Worm (Caenorhabditis elegans) whole organism, L4 larva: Measurements from ENCODE around the gene lgc-27.

Experiments used
- F49E8.2 ChIP-seq: sonication (generic microtip); optimal IDR thresholded peaks from 2 replicates; lab custom pipeline; 2016; ENCODE audit warnings: missing compliant biosample characterization, mild to moderate bottlenecking, missing genetic modification characterization, borderline replicate concordance
- T20F7.1 ChIP-seq: fragments of 200-800 bp; sonication (Bioruptor generic); optimal IDR thresholded peaks from 2 replicates; lab custom pipeline; 2018; ENCODE audit warnings: mild to moderate bottlenecking, missing genetic modification characterization, missing compliant biosample characterization
- T26A8.4 ChIP-seq: fragments of 200-800 bp; sonication (Bioruptor generic); IDR thresholded peaks from 2 replicates; pipeline ENCODE4 v1.3.6; 2022; ENCODE audit warnings: missing genetic modification characterization, missing compliant biosample characterization
- arid-1 ChIP-seq: fragments of 200-800 bp; sonication (Bioruptor generic); conservative IDR thresholded peaks from 2 replicates; pipeline ENCODE4 v1.3.6; 2022; ENCODE audit warnings: missing genetic modification reagents, missing genetic modification characterization, missing compliant biosample characterization
- attf-4 ChIP-seq: sonication (generic microtip); optimal IDR thresholded peaks from 3 replicates; lab custom pipeline; 2017; ENCODE audit warnings: missing biosample characterization, missing genetic modification characterization
- ceh-20 ChIP-seq: fragments of 200-800 bp; sonication (Bioruptor generic); IDR thresholded peaks from 2 replicates; pipeline ENCODE4 v1.3.6; 2022; ENCODE audit warnings: missing genetic modification reagents, missing genetic modification characterization, missing compliant biosample characterization
- ceh-28 ChIP-seq: fragments of 150-350 bp; optimal IDR thresholded peaks from 2 replicates; lab custom pipeline; 2014; ENCODE audit warnings: missing biosample characterization, missing genetic modification reagents, missing genetic modification characterization
- ceh-32 ChIP-seq: sonication (generic microtip); optimal IDR thresholded peaks from 2 replicates; lab custom pipeline; 2016; ENCODE audit warnings: mild to moderate bottlenecking, missing genetic modification characterization, missing compliant biosample characterization; ENCODE audit not compliant: poor library complexity
- ceh-62 ChIP-seq: sonication (generic microtip); optimal IDR thresholded peaks from 2 replicates; lab custom pipeline; 2017; ENCODE audit warnings: missing biosample characterization, missing genetic modification characterization
- ceh-82 ChIP-seq: sonication (generic microtip); optimal IDR thresholded peaks from 2 replicates; lab custom pipeline; 2017; ENCODE audit warnings: missing biosample characterization, missing genetic modification characterization
- daf-16 ChIP-seq, 3 experiments: sonication (generic microtip); optimal IDR thresholded peaks; 2 replicates each; lab custom pipeline; 2016 to 2017; ENCODE audit warnings: missing genetic modification characterization in 3 of 3, missing genetic modification reagents in 3 of 3, mild to moderate bottlenecking in 2 of 3, missing compliant biosample characterization in 2 of 3, missing biosample characterization in 1 of 3, moderate library complexity in 1 of 3
- dmd-8 ChIP-seq: fragments of 200-800 bp; sonication (Bioruptor generic); IDR thresholded peaks from 2 replicates; pipeline ENCODE4 v1.3.6; 2022; ENCODE audit warnings: missing genetic modification characterization, missing compliant biosample characterization
- dve-1 ChIP-seq: sonication (generic microtip); optimal IDR thresholded peaks from 2 replicates; lab custom pipeline; 2017; ENCODE audit warnings: antibody characterized with exemption, mild to moderate bottlenecking, missing genetic modification characterization, missing compliant biosample characterization; ENCODE audit not compliant: insufficient read depth
- egl-43 ChIP-seq: fragments of 200-800 bp; sonication (Bioruptor generic); IDR thresholded peaks from 2 replicates; pipeline ENCODE4 v1.3.6; 2022; ENCODE audit warnings: missing genetic modification reagents, missing genetic modification characterization, missing compliant biosample characterization
- gei-8 ChIP-seq: fragments of 200-800 bp; sonication (Bioruptor generic); optimal IDR thresholded peaks from 2 replicates; lab custom pipeline; 2018; ENCODE audit warnings: mild to moderate bottlenecking, missing genetic modification characterization, missing compliant biosample characterization
- hif-1 ChIP-seq, 2 experiments: sonication (generic microtip); optimal IDR thresholded peaks; 2 replicates each; lab custom pipeline; 2016 to 2017; ENCODE audit warnings: missing compliant biosample characterization in 2 of 2, missing genetic modification characterization in 2 of 2, missing genetic modification reagents in 2 of 2, missing genotype in 2 of 2, mild to moderate bottlenecking in 1 of 2
- hlh-11 ChIP-seq: fragments of 200-800 bp; sonication (Bioruptor generic); optimal IDR thresholded peaks from 2 replicates; lab custom pipeline; 2018; ENCODE audit warnings: mild to moderate bottlenecking, missing genetic modification characterization, missing compliant biosample characterization
- jun-1 ChIP-seq: fragments of 150-350 bp; optimal IDR thresholded peaks from 2 replicates; lab custom pipeline; 2014; ENCODE audit warnings: missing biosample characterization, missing genetic modification reagents, missing genetic modification characterization
- lim-7 ChIP-seq: fragments of 200-800 bp; sonication (Bioruptor generic); IDR thresholded peaks from 2 replicates; pipeline ENCODE4 v1.3.6; 2022; ENCODE audit warnings: missing genetic modification characterization, missing compliant biosample characterization
- lir-3 ChIP-seq: sonication (generic microtip); optimal IDR thresholded peaks from 2 replicates; lab custom pipeline; 2016; ENCODE audit warnings: mild to moderate bottlenecking, missing genetic modification characterization, missing compliant biosample characterization
- madf-9 ChIP-seq: fragments of 200-800 bp; sonication (Bioruptor generic); conservative IDR thresholded peaks from 2 replicates; pipeline ENCODE4 v1.3.6; 2022; ENCODE audit warnings: missing genetic modification reagents, missing genetic modification characterization, missing compliant biosample characterization
- mxl-3 ChIP-seq: fragments of 200-800 bp; sonication (Bioruptor generic); optimal IDR thresholded peaks from 2 replicates; lab custom pipeline; 2018; ENCODE audit warnings: mild to moderate bottlenecking, missing genetic modification characterization, missing compliant biosample characterization
- nhr-25 ChIP-seq: sonication (generic microtip); optimal IDR thresholded peaks from 2 replicates; lab custom pipeline; 2017; ENCODE audit warnings: missing genetic modification characterization, mild to moderate bottlenecking, missing compliant biosample characterization, antibody characterized with exemption, moderate library complexity, borderline replicate concordance; ENCODE audit not compliant: insufficient read depth
- nhr-28 ChIP-seq: fragments of 150-350 bp; optimal IDR thresholded peaks from 2 replicates; lab custom pipeline; 2014; ENCODE audit warnings: missing biosample characterization, missing genetic modification characterization
- nhr-41 ChIP-seq: fragments of 200-800 bp; sonication (Bioruptor generic); IDR thresholded peaks from 2 replicates; pipeline ENCODE4 v1.3.6; 2022; ENCODE audit warnings: missing genetic modification reagents, missing genetic modification characterization, missing compliant biosample characterization
- nhr-48 ChIP-seq: sonication (generic microtip); optimal IDR thresholded peaks from 2 replicates; lab custom pipeline; 2016; ENCODE audit warnings: mild to moderate bottlenecking, missing genetic modification characterization, missing compliant biosample characterization
- nhr-6 ChIP-seq: fragments of 150-350 bp; optimal IDR thresholded peaks from 2 replicates; lab custom pipeline; 2014; ENCODE audit warnings: missing biosample characterization, missing genetic modification characterization
- pha-4 ChIP-seq, 2 experiments: fragments of 150-350 bp in 1 of 2; fragments of 200-800 bp in 1 of 2; sonication (Bioruptor generic) in 1 of 2; IDR thresholded peaks in 1 of 2; optimal IDR thresholded peaks in 1 of 2; 2 replicates each; pipeline versions ENCODE4 v1.3.6 to Lab custom; 2014 to 2022; ENCODE audit warnings: missing genetic modification characterization in 2 of 2, missing genetic modification reagents in 2 of 2, missing biosample characterization in 1 of 2, missing compliant biosample characterization in 1 of 2
- sdz-12 ChIP-seq: fragments of 200-800 bp; sonication (Bioruptor generic); optimal IDR thresholded peaks from 2 replicates; lab custom pipeline; 2018; ENCODE audit warnings: mild to moderate bottlenecking, missing genetic modification characterization, missing compliant biosample characterization
- set-16 ChIP-seq: fragments of 200-800 bp; sonication (Bioruptor generic); IDR thresholded peaks from 2 replicates; pipeline ENCODE4 v1.3.6; 2022; ENCODE audit warnings: missing genetic modification reagents, missing genetic modification characterization, missing compliant biosample characterization
- snpc-1.2 ChIP-seq: fragments of 200-800 bp; sonication (Bioruptor generic); IDR thresholded peaks from 2 replicates; pipeline ENCODE4 v1.3.6; 2022; ENCODE audit warnings: missing genetic modification reagents, missing genetic modification characterization, missing compliant biosample characterization
- spr-3 ChIP-seq: fragments of 200-800 bp; sonication (Bioruptor generic); optimal IDR thresholded peaks from 2 replicates; lab custom pipeline; 2018; ENCODE audit warnings: mild to moderate bottlenecking, missing genetic modification characterization, missing compliant biosample characterization
- tra-1 ChIP-seq: fragments of 200-800 bp; sonication (Bioruptor generic); IDR thresholded peaks from 2 replicates; pipeline ENCODE4 v1.3.6; 2022; ENCODE audit warnings: missing genetic modification reagents, missing genetic modification characterization, missing compliant biosample characterization
- unc-62 ChIP-seq, 3 experiments: fragments of 150-350 bp in 1 of 3; sonication (generic microtip); optimal IDR thresholded peaks in 2 of 3; peaks in 1 of 3; 1 replicate in 1 of 3; 2 replicates in 2 of 3; lab custom pipeline; 2014 to 2017; ENCODE audit warnings: missing biosample characterization in 3 of 3, missing genetic modification characterization in 3 of 3, missing genetic modification reagents in 3 of 3, missing genotype in 1 of 3
- vab-7 ChIP-seq: fragments of 200-800 bp; sonication (Bioruptor generic); IDR thresholded peaks from 2 replicates; pipeline ENCODE4 v1.3.6; 2022; ENCODE audit warnings: missing genetic modification reagents, missing genetic modification characterization, missing compliant biosample characterization
- zag-1 ChIP-seq: fragments of 150-350 bp; optimal IDR thresholded peaks from 2 replicates; lab custom pipeline; 2014; ENCODE audit warnings: missing biosample characterization, missing genetic modification characterization

Gene lgc-27

ce11 chrII:4640748-4641147 is 8.1 kb upstream of the lgc-27 start:
- no peak for TF ChIP-seq lir-3
- TF ChIP-seq, all 104 proteins: peak for 0

- no peak for TF ChIP-seq nhr-28 (tag; lab: Kevin White, UChicago)
- TF ChIP-seq unc-62 (GFP tag; optimal IDR thresholded peaks at IDR 0.05 in 1 of 2; lab: Kevin White, UChicago) = peak in 1 of 2 experiments; percentile 97
- no peak for TF ChIP-seq unc-62 (tag; optimal IDR thresholded peaks at IDR 0.05; lab: Kevin White, UChicago)
- TF ChIP-seq, all 104 proteins: peak for 1
Measured at ce11 chrII:4650072-4650471, 1.2 kb downstream of the lgc-27 start.

DNA sequence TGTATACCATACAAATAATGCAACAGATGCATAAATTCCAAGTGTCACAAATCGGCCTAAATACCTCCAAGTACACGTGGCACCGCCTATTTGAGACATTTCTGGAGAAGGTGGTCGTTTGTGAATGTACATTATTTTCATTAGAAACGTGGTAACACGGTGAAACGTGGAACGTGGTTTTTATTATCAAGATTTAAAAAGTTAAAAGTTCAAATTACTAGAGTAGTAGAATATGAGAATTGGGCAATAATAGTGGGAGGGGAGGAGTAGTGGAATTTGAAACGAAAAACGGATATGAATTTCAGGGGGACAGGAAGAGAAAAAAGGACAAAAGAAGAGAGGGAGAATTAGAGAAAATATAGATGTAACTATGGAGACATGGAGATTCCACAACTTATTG is 6.9 kb downstream of the lgc-27 start, which contains the start of gene fut-6:
fut-6 (minus strand) TSS at position 101 of the 400 bp plus-strand sequence.
- TF ChIP-seq spr-3 (GFP tag; lab: Kevin White, UChicago) (no peak), lim-7 (GFP tag; lab: Robert Waterston, UW) (no peak), madf-9 (GFP tag; lab: Robert Waterston, UW) (no peak), ceh-62 (tag; lab: Kevin White, UChicago) (no peak), pha-4 (GFP tag; IDR thresholded peaks at IDR 0.05; lab: Robert Waterston, UW) (no peak), pha-4 (tag; optimal IDR thresholded peaks at IDR 0.05; lab: Kevin White, UChicago) (no peak), F49E8.2 (no peak), set-16 (GFP tag; lab: Robert Waterston, UW) (no peak), nhr-48 (tag; lab: Kevin White, UChicago) (no peak), T26A8.4 (no peak), tra-1 (GFP tag; lab: Robert Waterston, UW) (no peak), snpc-1.2 (GFP tag; lab: Robert Waterston, UW) (no peak), nhr-6 (tag; lab: Kevin White, UChicago) (no peak), hlh-11 (tag; lab: Kevin White, UChicago) (no peak), nhr-25 (tag; lab: Kevin White, UChicago) (no peak), hif-1 (tag; optimal IDR thresholded peaks at IDR 0.05; lab: Kevin White, UChicago) (no peak)

DNA sequence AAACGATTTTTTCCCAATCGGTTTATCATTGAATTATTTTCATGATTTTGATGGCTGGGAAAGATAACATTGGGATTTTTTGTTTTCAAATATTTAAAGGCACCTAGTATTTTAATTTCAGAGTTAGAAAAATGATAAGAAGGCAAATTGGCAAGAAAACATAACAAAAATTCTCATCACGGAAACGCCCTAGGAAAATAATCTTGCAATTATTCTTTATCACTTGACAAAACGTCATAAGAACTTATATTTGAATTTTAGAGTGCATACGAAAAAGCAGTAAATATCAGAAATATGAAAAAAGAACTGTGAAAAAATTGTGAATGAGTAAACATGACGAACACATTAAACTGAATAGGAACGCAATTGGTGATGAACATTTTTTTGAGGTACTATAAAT is 8.5 kb downstream of the lgc-27 start:
- TF ChIP-seq nhr-41 (GFP tag; lab: Robert Waterston, UW) (no peak), egl-43 (GFP tag; lab: Robert Waterston, UW) (no peak), dve-1 (tag; lab: Kevin White, UChicago) (no peak), ceh-28 (tag; lab: Kevin White, UChicago) (no peak), nhr-6 (tag; lab: Kevin White, UChicago) (no peak), jun-1 (tag; lab: Kevin White, UChicago) (no peak), ceh-20 (GFP tag; lab: Robert Waterston, UW) (no peak), daf-16 (GFP tag; optimal IDR thresholded peaks at IDR 0.05; lab: Kevin White, UChicago) (no peak), daf-16 (tag; optimal IDR thresholded peaks at IDR 0.05; lab: Kevin White, UChicago) (peak; percentile 83)

DNA sequence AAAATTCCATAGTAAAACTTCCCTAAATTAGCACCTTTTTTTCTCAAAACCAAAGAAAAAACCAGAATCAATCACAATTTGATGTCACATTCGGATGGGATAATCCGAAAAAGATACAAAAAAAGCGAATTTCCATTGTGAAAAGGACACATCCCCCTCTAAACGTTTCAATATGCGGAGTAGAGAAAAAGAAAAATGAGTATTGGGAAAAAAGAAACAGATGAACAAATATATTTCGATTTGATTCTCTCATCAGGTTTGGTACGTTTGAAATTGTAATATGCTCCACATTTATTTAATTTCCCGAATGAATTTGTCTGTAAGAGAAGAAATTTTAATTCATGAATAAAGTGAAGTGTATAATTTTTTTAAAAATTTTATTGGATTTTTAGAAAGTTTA is 9.4 kb downstream of the lgc-27 start:
- TF ChIP-seq gei-8 (GFP tag; lab: Kevin White, UChicago) (no peak), set-16 (GFP tag; lab: Robert Waterston, UW) (no peak), madf-9 (GFP tag; lab: Robert Waterston, UW) (no peak), dmd-8 (GFP tag; lab: Robert Waterston, UW) (no peak), ceh-82 (tag; lab: Kevin White, UChicago) (no peak), sdz-12 (GFP tag; lab: Kevin White, UChicago) (no peak), arid-1 (GFP tag; lab: Robert Waterston, UW) (no peak), nhr-28 (tag; lab: Kevin White, UChicago) (no peak), T26A8.4 (no peak), F49E8.2 (no peak), T20F7.1 (GFP tag; lab: Kevin White, UChicago) (no peak), ceh-32 (tag; lab: Kevin White, UChicago) (no peak), attf-4 (tag; lab: Kevin White, UChicago) (no peak), vab-7 (GFP tag; lab: Robert Waterston, UW) (no peak), zag-1 (tag; lab: Kevin White, UChicago) (no peak), mxl-3 (GFP tag; lab: Kevin White, UChicago) (no peak)
